In the genomic region with DNA sequence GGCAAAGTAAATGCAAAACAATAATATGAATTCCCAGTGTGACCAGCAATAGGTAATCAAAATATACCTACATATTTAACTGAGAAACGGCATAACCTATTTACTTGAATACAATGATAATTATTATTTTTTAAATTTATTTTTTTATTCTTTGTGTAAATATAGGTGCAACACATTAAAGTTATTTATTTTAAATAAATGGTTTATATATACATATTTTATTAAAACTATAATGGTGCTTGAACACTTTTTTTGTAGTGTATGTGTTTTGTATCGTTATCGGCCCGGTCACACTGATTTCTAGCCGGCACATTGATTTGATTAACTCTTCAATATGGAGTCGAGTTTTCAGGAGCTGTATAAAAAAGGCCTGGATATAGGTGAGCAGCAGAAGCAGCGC, we compare ENCODE assay signal across 1 fruit fly cellular context.
TF ChIP-seq lines count a peak whose summit lies in the region.

A gene (minus strand): TSS at position 51 of the 400 bp plus-strand sequence.
A gene (plus strand): TSS at position 289 of the 400 bp plus-strand sequence.
A gene (plus strand): TSS at position 289 of the 400 bp plus-strand sequence.

TF ChIP-seq in whole organism, embryonic, 481 proteins besides CTCF, POLR2A, EP300 and RAD21 (continued from another document and continues in another):
- no peak for TF ChIP-seq CG15479 (GFP tag; optimal IDR thresholded peaks at IDR 0.05; lab: Kevin White, UChicago)
- peak; percentile 30 for TF ChIP-seq CG9437 (GFP tag; optimal IDR thresholded peaks at IDR 0.05; lab: Kevin White, UChicago)
- TF ChIP-seq kni (GFP tag; optimal IDR thresholded peaks at IDR 0.05; lab: Kevin White, UChicago) = no peak
- TF ChIP-seq CG3163 (GFP tag; optimal IDR thresholded peaks at IDR 0.05; lab: Kevin White, UChicago) = no peak
- peak; percentile 71 for TF ChIP-seq al (GFP tag; IDR thresholded peaks at IDR 0.05; lab: Robert Waterston, UW)
- 0 out of 3 replicates have a peak, but pooled peaks have one; percentile 53 for TF ChIP-seq zfh1 (GFP tag; IDR thresholded peaks at IDR 0.05; lab: Robert Waterston, UW)
- TF ChIP-seq CG3065 (GFP tag; optimal IDR thresholded peaks at IDR 0.05; lab: Kevin White, UChicago) = no peak
- TF ChIP-seq sisA (GFP tag; IDR thresholded peaks at IDR 0.05; lab: Robert Waterston, UW) = peak; percentile 73
- no peak for TF ChIP-seq tio (GFP tag; optimal IDR thresholded peaks at IDR 0.05; lab: Kevin White, UChicago)
- TF ChIP-seq zfh2 (GFP tag; optimal IDR thresholded peaks at IDR 0.05; lab: Kevin White, UChicago) = no peak
- no peak for TF ChIP-seq emc (GFP tag; optimal IDR thresholded peaks at IDR 0.05; lab: Kevin White, UChicago)
- peak; percentile 56; the same call in 1 of the 2 replicates for TF ChIP-seq CG7372 (GFP tag; IDR thresholded peaks at IDR 0.05; lab: Robert Waterston, UW)
- no peak for TF ChIP-seq CHES-1-like (GFP tag; optimal IDR thresholded peaks at IDR 0.05; lab: Kevin White, UChicago)
- TF ChIP-seq CG12659 (GFP tag; optimal IDR thresholded peaks at IDR 0.05; lab: Kevin White, UChicago) = peak; percentile 25
- TF ChIP-seq fu2 (GFP tag; optimal IDR thresholded peaks at IDR 0.05; lab: Kevin White, UChicago) = no peak
- TF ChIP-seq CG6689 (GFP tag; IDR thresholded peaks at IDR 0.05; lab: Robert Waterston, UW) = peak; percentile 79
- TF ChIP-seq bsh (GFP tag; optimal IDR thresholded peaks at IDR 0.05; lab: Kevin White, UChicago) = no peak
- TF ChIP-seq H15 (GFP tag; IDR thresholded peaks at IDR 0.05; lab: Robert Waterston, UW) = no peak; the same call in 2 of the 3 replicates
- TF ChIP-seq CG6654 (GFP tag; optimal IDR thresholded peaks at IDR 0.05; lab: Kevin White, UChicago) = no peak
- TF ChIP-seq crc (GFP tag; optimal IDR thresholded peaks at IDR 0.05; lab: Kevin White, UChicago) = no peak
- no peak for TF ChIP-seq Lim3 (GFP tag; IDR thresholded peaks at IDR 0.05; lab: Robert Waterston, UW)
- TF ChIP-seq rib (GFP tag; IDR thresholded peaks at IDR 0.05; lab: Robert Waterston, UW) = no peak
- TF ChIP-seq CG18262 (tag; optimal IDR thresholded peaks at IDR 0.05; lab: Kevin White, UChicago) = peak; percentile 80
- no peak for TF ChIP-seq CG1832 (GFP tag; optimal IDR thresholded peaks at IDR 0.05; lab: Kevin White, UChicago)
- TF ChIP-seq abd-A (tag; optimal IDR thresholded peaks at IDR 0.05; lab: Kevin White, UChicago) = no peak
- no peak for TF ChIP-seq Tbp (GFP tag; optimal IDR thresholded peaks at IDR 0.05; lab: Kevin White, UChicago)
- TF ChIP-seq sd (tag; optimal IDR thresholded peaks at IDR 0.05; lab: Kevin White, UChicago) = peak; percentile 90
- TF ChIP-seq H2.0 (GFP tag; IDR thresholded peaks at IDR 0.05; lab: Robert Waterston, UW) = peak; percentile 37; the same call in 1 of the 2 replicates
- TF ChIP-seq CG1603 (tag; optimal IDR thresholded peaks at IDR 0.05; lab: Kevin White, UChicago) = no peak
- no peak for TF ChIP-seq CG7987 (GFP tag; optimal IDR thresholded peaks at IDR 0.05; lab: Kevin White, UChicago)
- TF ChIP-seq Oli (tag; optimal IDR thresholded peaks at IDR 0.05; lab: Kevin White, UChicago) = peak; percentile 16
- TF ChIP-seq Aef1 (GFP tag; IDR thresholded peaks at IDR 0.05; lab: Robert Waterston, UW) = peak; percentile 77
- TF ChIP-seq dpn (GFP tag; optimal IDR thresholded peaks at IDR 0.05; lab: Kevin White, UChicago) = no peak
- TF ChIP-seq salm (tag; optimal IDR thresholded peaks at IDR 0.05; lab: Kevin White, UChicago) = no peak
- no peak for TF ChIP-seq CG2199 (GFP tag; IDR thresholded peaks at IDR 0.05; lab: Robert Waterston, UW)
- peak; percentile 22 for TF ChIP-seq az2 (GFP tag; optimal IDR thresholded peaks at IDR 0.05; lab: Kevin White, UChicago)
- peak; percentile 31; the same call in 2 of the 3 replicates for TF ChIP-seq CG14050 (GFP tag; IDR thresholded peaks at IDR 0.05; lab: Robert Waterston, UW)
- TF ChIP-seq CG4854 (GFP tag; optimal IDR thresholded peaks at IDR 0.05; lab: Kevin White, UChicago) = no peak
- TF ChIP-seq Med (GFP tag; lab: Kevin White, UChicago) = no peak
- TF ChIP-seq vfl (GFP tag; optimal IDR thresholded peaks at IDR 0.05; lab: Kevin White, UChicago) = no peak
- no peak for TF ChIP-seq CG9609 (GFP tag; optimal IDR thresholded peaks at IDR 0.05; lab: Kevin White, UChicago)
- no peak for TF ChIP-seq CG1529 (GFP tag; optimal IDR thresholded peaks at IDR 0.05; lab: Kevin White, UChicago)
- no peak for TF ChIP-seq CG2202 (tag; optimal IDR thresholded peaks at IDR 0.05; lab: Kevin White, UChicago)
- no peak for TF ChIP-seq lab (GFP tag; optimal IDR thresholded peaks at IDR 0.05; lab: Kevin White, UChicago)
- peak; percentile 82 for TF ChIP-seq Awh (GFP tag; IDR thresholded peaks at IDR 0.05; lab: Robert Waterston, UW)
- peak; percentile 73 for TF ChIP-seq bigmax (GFP tag; optimal IDR thresholded peaks at IDR 0.05; lab: Kevin White, UChicago)
- no peak for TF ChIP-seq her (GFP tag; optimal IDR thresholded peaks at IDR 0.05; lab: Kevin White, UChicago)
- TF ChIP-seq slbo (GFP tag; IDR thresholded peaks at IDR 0.05; lab: Robert Waterston, UW) = peak; percentile 83
- TF ChIP-seq ro (GFP tag; IDR thresholded peaks at IDR 0.05; lab: Robert Waterston, UW) = peak; percentile 52; the same call in 1 of the 2 replicates
- TF ChIP-seq sr (GFP tag; IDR thresholded peaks at IDR 0.05; lab: Robert Waterston, UW) = no peak
- no peak for TF ChIP-seq CG13894 (tag; optimal IDR thresholded peaks at IDR 0.05; lab: Kevin White, UChicago)
- TF ChIP-seq CkIIα-i1 (GFP tag; IDR thresholded peaks at IDR 0.05; lab: Robert Waterston, UW) = no peak
- TF ChIP-seq CG12071 (GFP tag; optimal IDR thresholded peaks at IDR 0.05; lab: Kevin White, UChicago) = no peak
- TF ChIP-seq wek (GFP tag; optimal IDR thresholded peaks at IDR 0.05; lab: Kevin White, UChicago) = no peak
- peak; percentile 47; the same call in 1 of the 2 replicates for TF ChIP-seq Rfx (GFP tag; IDR thresholded peaks at IDR 0.05; lab: Robert Waterston, UW)
- no peak for TF ChIP-seq CG18476 (GFP tag; optimal IDR thresholded peaks at IDR 0.05; lab: Kevin White, UChicago)
- TF ChIP-seq NC2β (GFP tag; optimal IDR thresholded peaks at IDR 0.05; lab: Kevin White, UChicago) = no peak
- TF ChIP-seq Trl (optimal IDR thresholded peaks at IDR 0.05; lab: Kevin White, UChicago) = no peak
- no peak for TF ChIP-seq Trl (GFP tag; optimal IDR thresholded peaks at IDR 0.05; lab: Kevin White, UChicago)
- 0 out of 3 replicates have a peak, but pooled peaks have one; percentile 53 for TF ChIP-seq jigr1 (GFP tag; IDR thresholded peaks at IDR 0.05; lab: Robert Waterston, UW)
- TF ChIP-seq unc-4 (GFP tag; IDR thresholded peaks at IDR 0.05; lab: Robert Waterston, UW; ENCODE audit: partially characterized antibody) = no peak
- TF ChIP-seq CG17612 (GFP tag; IDR thresholded peaks at IDR 0.05; lab: Robert Waterston, UW) = no peak
- no peak for TF ChIP-seq HHEX (GFP tag; optimal IDR thresholded peaks at IDR 0.05; lab: Kevin White, UChicago)
- TF ChIP-seq caup (GFP tag; optimal IDR thresholded peaks at IDR 0.05; lab: Kevin White, UChicago; ENCODE audit: severe bottlenecking) = no peak
- no peak for TF ChIP-seq slp2 (GFP tag; optimal IDR thresholded peaks at IDR 0.05; lab: Kevin White, UChicago)
- TF ChIP-seq ci (GFP tag; IDR thresholded peaks at IDR 0.05; lab: Robert Waterston, UW) = no peak
- TF ChIP-seq Lpt (GFP tag; optimal IDR thresholded peaks at IDR 0.05; lab: Kevin White, UChicago) = no peak
- TF ChIP-seq br (optimal IDR thresholded peaks at IDR 0.05; lab: Kevin White, UChicago) = no peak
- TF ChIP-seq gro (GFP tag; optimal IDR thresholded peaks at IDR 0.05; lab: Kevin White, UChicago) = no peak
- no peak for TF ChIP-seq bowl (GFP tag; IDR thresholded peaks at IDR 0.05; lab: Robert Waterston, UW)
- TF ChIP-seq usp (GFP tag; optimal IDR thresholded peaks at IDR 0.05; lab: Kevin White, UChicago) = no peak
- TF ChIP-seq ind (GFP tag; optimal IDR thresholded peaks at IDR 0.05; lab: Kevin White, UChicago) = peak; percentile 33
- TF ChIP-seq pita (GFP tag; optimal IDR thresholded peaks at IDR 0.05; lab: Kevin White, UChicago) = no peak
- TF ChIP-seq CG12744 (GFP tag; optimal IDR thresholded peaks at IDR 0.05; lab: Kevin White, UChicago) = no peak
- no peak for TF ChIP-seq slou (GFP tag; optimal IDR thresholded peaks at IDR 0.05; lab: Kevin White, UChicago)
- TF ChIP-seq Nf-YA (GFP tag; IDR thresholded peaks at IDR 0.05; lab: Robert Waterston, UW) = peak; percentile 42; the same call in 1 of the 2 replicates
- no peak for TF ChIP-seq CG4328 (GFP tag; optimal IDR thresholded peaks at IDR 0.05; lab: Kevin White, UChicago)
- peak; percentile 64; the same call in 1 of the 2 replicates for TF ChIP-seq CG32767 (GFP tag; IDR thresholded peaks at IDR 0.05; lab: Robert Waterston, UW)
- peak; percentile 37 for TF ChIP-seq CG30403 (GFP tag; optimal IDR thresholded peaks at IDR 0.05; lab: Kevin White, UChicago)
- TF ChIP-seq ara (GFP tag; IDR thresholded peaks at IDR 0.05; lab: Robert Waterston, UW) = peak; percentile 73
- no peak for TF ChIP-seq Fer3 (tag; optimal IDR thresholded peaks at IDR 0.05; lab: Kevin White, UChicago)
- TF ChIP-seq CG34422 (GFP tag; IDR thresholded peaks at IDR 0.05; lab: Robert Waterston, UW) = peak; percentile 74
- no peak for TF ChIP-seq hth (optimal IDR thresholded peaks at IDR 0.05; lab: Kevin White, UChicago)
- no peak for TF ChIP-seq Dip2 (GFP tag; IDR thresholded peaks at IDR 0.05; lab: Robert Waterston, UW)
- TF ChIP-seq CG8281 (tag; optimal IDR thresholded peaks at IDR 0.05; lab: Kevin White, UChicago) = no peak
- no peak for TF ChIP-seq CG3995 (GFP tag; optimal IDR thresholded peaks at IDR 0.05; lab: Kevin White, UChicago)
- peak; percentile 12 for TF ChIP-seq CG12942 (GFP tag; optimal IDR thresholded peaks at IDR 0.05; lab: Kevin White, UChicago)
- no peak for TF ChIP-seq zen2 (GFP tag; IDR thresholded peaks at IDR 0.05; lab: Robert Waterston, UW; ENCODE audit: partially characterized antibody)
- peak; percentile 25 for TF ChIP-seq CG1602 (GFP tag; optimal IDR thresholded peaks at IDR 0.05; lab: Kevin White, UChicago)
- TF ChIP-seq CG31365 (tag; optimal IDR thresholded peaks at IDR 0.05; lab: Kevin White, UChicago) = no peak
- no peak for TF ChIP-seq ATbp (GFP tag; optimal IDR thresholded peaks at IDR 0.05; lab: Kevin White, UChicago)
- peak; percentile 56; the same call in 1 of the 2 replicates for TF ChIP-seq CG6272 (GFP tag; IDR thresholded peaks at IDR 0.05; lab: Robert Waterston, UW)
- no peak for TF ChIP-seq HLHmδ (GFP tag; optimal IDR thresholded peaks at IDR 0.05; lab: Kevin White, UChicago)
- TF ChIP-seq Mad (GFP tag; optimal IDR thresholded peaks at IDR 0.05; lab: Kevin White, UChicago) = no peak
- TF ChIP-seq CG6765 (GFP tag; optimal IDR thresholded peaks at IDR 0.05; lab: Kevin White, UChicago) = no peak
- no peak for TF ChIP-seq CG11085 (GFP tag; IDR thresholded peaks at IDR 0.05; lab: Robert Waterston, UW)
- no peak for TF ChIP-seq CG4424 (GFP tag; optimal IDR thresholded peaks at IDR 0.05; lab: Kevin White, UChicago)
- TF ChIP-seq CG10979 (tag; optimal IDR thresholded peaks at IDR 0.05; lab: Kevin White, UChicago) = peak; percentile 63
- TF ChIP-seq CG14965 (GFP tag; optimal IDR thresholded peaks at IDR 0.05; lab: Kevin White, UChicago; ENCODE audit: borderline replicate concordance) = no peak
- no peak for TF ChIP-seq odd (GFP tag; optimal IDR thresholded peaks at IDR 0.05; lab: Kevin White, UChicago)
- no peak for TF ChIP-seq CG16815 (GFP tag; optimal IDR thresholded peaks at IDR 0.05; lab: Kevin White, UChicago)
- no peak for TF ChIP-seq lov (optimal IDR thresholded peaks at IDR 0.05; lab: Kevin White, UChicago)
- no peak for TF ChIP-seq lov (GFP tag; IDR thresholded peaks at IDR 0.05; lab: Robert Waterston, UW)
- TF ChIP-seq Usf (GFP tag; optimal IDR thresholded peaks at IDR 0.05; lab: Kevin White, UChicago) = no peak
- peak; percentile 18 for TF ChIP-seq pzg (GFP tag; optimal IDR thresholded peaks at IDR 0.05; lab: Kevin White, UChicago)
- no peak for TF ChIP-seq en (GFP tag; optimal IDR thresholded peaks at IDR 0.05; lab: Kevin White, UChicago)
- no peak for TF ChIP-seq CG15601 (tag; optimal IDR thresholded peaks at IDR 0.05; lab: Kevin White, UChicago)
- no peak for TF ChIP-seq CG11247 (GFP tag; IDR thresholded peaks at IDR 0.05; lab: Robert Waterston, UW)
- TF ChIP-seq stwl (tag; optimal IDR thresholded peaks at IDR 0.05; lab: Kevin White, UChicago) = peak; percentile 92
- peak; percentile 75 for TF ChIP-seq CG17829 (tag; optimal IDR thresholded peaks at IDR 0.05; lab: Kevin White, UChicago)
- TF ChIP-seq CG6813 (GFP tag; optimal IDR thresholded peaks at IDR 0.05; lab: Kevin White, UChicago) = no peak
- no peak for TF ChIP-seq gsb (GFP tag; IDR thresholded peaks at IDR 0.05; lab: Robert Waterston, UW)
- TF ChIP-seq sna (GFP tag; IDR thresholded peaks at IDR 0.05; lab: Robert Waterston, UW; ENCODE audit: partially characterized antibody) = no peak
- TF ChIP-seq bbx (GFP tag; IDR thresholded peaks at IDR 0.05; lab: Robert Waterston, UW; ENCODE audit: partially characterized antibody) = no peak
- TF ChIP-seq bcd (GFP tag; optimal IDR thresholded peaks at IDR 0.05; lab: Kevin White, UChicago) = no peak
- TF ChIP-seq CG9817 (tag; optimal IDR thresholded peaks at IDR 0.05; lab: Kevin White, UChicago) = no peak
- TF ChIP-seq CG13296 (GFP tag; optimal IDR thresholded peaks at IDR 0.05; lab: Kevin White, UChicago) = no peak
- no peak for TF ChIP-seq CG15073 (GFP tag; optimal IDR thresholded peaks at IDR 0.05; lab: Kevin White, UChicago)
- peak; percentile 36 for TF ChIP-seq CG4617 (GFP tag; optimal IDR thresholded peaks at IDR 0.05; lab: Kevin White, UChicago; ENCODE audit: borderline replicate concordance)
- no peak for TF ChIP-seq mld (GFP tag; IDR thresholded peaks at IDR 0.05; lab: Robert Waterston, UW; ENCODE audit: partially characterized antibody)
- TF ChIP-seq Lhr (GFP tag; optimal IDR thresholded peaks at IDR 0.05; lab: Kevin White, UChicago) = no peak
- no peak for TF ChIP-seq CG17912 (GFP tag; optimal IDR thresholded peaks at IDR 0.05; lab: Kevin White, UChicago)
- TF ChIP-seq Adf1 (GFP tag; IDR thresholded peaks at IDR 0.05; lab: Robert Waterston, UW) = no peak
- TF ChIP-seq CG10565 (GFP tag; optimal IDR thresholded peaks at IDR 0.05; lab: Kevin White, UChicago) = no peak
- TF ChIP-seq CG8924 (tag; optimal IDR thresholded peaks at IDR 0.05; lab: Kevin White, UChicago) = peak; percentile 61
- no peak for TF ChIP-seq fru (optimal IDR thresholded peaks at IDR 0.05; lab: Kevin White, UChicago)
- no peak for TF ChIP-seq D19A (tag; optimal IDR thresholded peaks at IDR 0.05; lab: Kevin White, UChicago)
- TF ChIP-seq stc (GFP tag; IDR thresholded peaks at IDR 0.05; lab: Robert Waterston, UW) = peak; percentile 67
- no peak for TF ChIP-seq CG4282 (GFP tag; optimal IDR thresholded peaks at IDR 0.05; lab: Kevin White, UChicago)
- no peak for TF ChIP-seq cwo (GFP tag; optimal IDR thresholded peaks at IDR 0.05; lab: Kevin White, UChicago)
